Worm (Caenorhabditis elegans): Measurements from ENCODE around the gene F11D11.3.

DNA sequence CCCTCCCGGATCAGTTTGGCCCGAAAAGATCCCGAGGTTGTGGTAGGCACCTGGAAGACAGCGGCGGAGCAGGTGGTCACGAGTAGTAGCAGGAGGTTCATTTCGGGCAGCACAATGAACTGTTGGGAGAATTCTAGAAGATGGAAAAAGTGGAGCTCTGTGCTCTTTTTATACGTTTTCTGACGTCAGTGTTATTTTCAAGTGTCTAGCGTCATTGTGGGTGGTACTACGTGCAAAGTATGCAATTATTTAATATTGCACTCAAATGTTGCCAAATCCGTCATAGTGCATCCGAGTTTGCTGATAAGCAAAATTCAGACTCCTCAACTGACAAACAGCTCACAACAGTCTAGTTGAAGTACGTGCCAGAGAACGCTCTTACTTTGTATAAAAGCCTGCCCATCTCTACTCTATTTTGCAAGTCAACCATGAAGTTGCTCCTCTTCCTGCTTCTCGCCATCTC, 28.5 kb downstream of the F11D11.3 start, which contains the start of the genes asp-18 and scl-19:
- TF ChIP-seq unc-39 (tag; optimal IDR thresholded peaks at IDR 0.05) (no peak), mls-2 (tag; optimal IDR thresholded peaks at IDR 0.05) (no peak), zip-8 (tag; optimal IDR thresholded peaks at IDR 0.05) (no peak), nhr-28 (tag; optimal IDR thresholded peaks at IDR 0.05) (no peak), ceh-39 (tag; optimal IDR thresholded peaks at IDR 0.05) (no peak), lin-13 (tag; optimal IDR thresholded peaks at IDR 0.05) (no peak), pha-4 (tag; optimal IDR thresholded peaks at IDR 0.05) (no peak), ceh-83 (GFP tag; optimal IDR thresholded peaks at IDR 0.05) (no peak)
